Worm (Caenorhabditis elegans): ENCODE results near the gene B0222.1.

- TF ChIP-seq him-1 (tag; optimal IDR thresholded peaks at IDR 0.05) (no peak), dao-5 (tag; optimal IDR thresholded peaks at IDR 0.05) (no peak), W03F9.2 (tag; optimal IDR thresholded peaks at IDR 0.05) (no peak)
Observed at ce11 chrV:9097213-9097612, 36.8 kb upstream of the B0222.1 start.

All from whole organism, L4/young adult.